Fruit fly (Drosophila melanogaster): Measurements from ENCODE around the gene D.

dm6 chr3L:14212300-14212893 lies 34.0 kb upstream of the D start:
- TF ChIP-seq psq (optimal IDR thresholded peaks at IDR 0.05) (no peak), EcR (GFP tag; optimal IDR thresholded peaks at IDR 0.05) (no peak), CG8478 (optimal IDR thresholded peaks at IDR 0.05) (no peak), Dll (optimal IDR thresholded peaks at IDR 0.05) (no peak), usp (GFP tag; optimal IDR thresholded peaks at IDR 0.05) (no peak), pan (optimal IDR thresholded peaks at IDR 0.05) (no peak)
